Worm (Caenorhabditis elegans) whole organism, young adult: ENCODE results near the gene srx-29.

Source experiments
- akir-1 ChIP-seq: fragments of 200-800 bp; sonication (Bioruptor generic); optimal IDR thresholded peaks from 2 replicates; lab custom pipeline; 2018; ENCODE audit warnings: mild to moderate bottlenecking, missing genetic modification characterization, moderate library complexity, missing compliant biosample characterization
- let-607 ChIP-seq, 2 experiments: fragments of 200-800 bp in 1 of 2; sonication (Bioruptor generic) in 1 of 2; sonication (generic microtip) in 1 of 2; optimal IDR thresholded peaks; 2 replicates each; lab custom pipeline; 2016 to 2018; ENCODE audit warnings: mild to moderate bottlenecking in 2 of 2, missing compliant biosample characterization in 2 of 2, missing genetic modification characterization in 2 of 2, moderate library complexity in 2 of 2, missing genotype in 1 of 2

DNA sequence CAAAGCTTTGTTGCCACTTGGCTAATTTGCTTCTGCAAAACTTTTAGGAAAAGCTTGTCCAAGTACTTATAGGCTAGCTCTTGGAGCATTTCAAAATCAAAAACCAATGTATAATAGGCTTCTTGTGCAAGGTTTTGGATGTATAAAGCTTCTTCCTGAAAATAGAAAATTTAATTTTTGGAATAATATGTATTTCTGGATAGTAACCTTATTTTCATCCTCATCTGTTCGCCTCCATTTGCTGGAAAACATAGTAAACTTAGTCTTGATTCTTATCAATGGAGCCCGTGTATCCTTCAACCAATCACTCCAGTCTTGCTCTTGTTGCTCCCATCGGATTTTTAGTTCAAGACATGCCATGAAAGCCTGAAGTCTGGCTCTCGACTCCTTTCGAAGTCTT, 18.7 kb upstream of the srx-29 start, which contains the start of gene Y6E2A.4:
- TF ChIP-seq akir-1 (GFP tag; lab: Kevin White, UChicago): no peak
- TF ChIP-seq let-607 (tag; optimal IDR thresholded peaks at IDR 0.05; lab: Kevin White, UChicago): no peak
